Worm (Caenorhabditis elegans) whole organism, late embryonic: Measurements from ENCODE around the gene enri-2.

Source experiments
- ama-1 ChIP-seq: fragments of 150-350 bp; optimal IDR thresholded peaks from 2 replicates; lab custom pipeline; 2014
- ceh-19 ChIP-seq: fragments of 200-800 bp; sonication (Bioruptor generic); optimal IDR thresholded peaks from 2 replicates; lab custom pipeline; 2018; ENCODE audit warnings: mild to moderate bottlenecking, missing genetic modification characterization, missing compliant biosample characterization
- ceh-45 ChIP-seq: fragments of 200-800 bp; sonication (Bioruptor generic); IDR thresholded peaks from 2 replicates; pipeline ENCODE4 v1.3.6; 2022; ENCODE audit warnings: missing genetic modification reagents, missing genetic modification characterization, missing compliant biosample characterization
- dve-1 ChIP-seq: sonication (generic microtip); optimal IDR thresholded peaks from 2 replicates; lab custom pipeline; 2017; ENCODE audit warnings: antibody characterized with exemption, mild to moderate bottlenecking, missing genetic modification characterization, missing compliant biosample characterization
- ets-4 ChIP-seq: sonication (generic microtip); optimal IDR thresholded peaks from 2 replicates; lab custom pipeline; 2016; ENCODE audit warnings: missing genetic modification characterization, missing compliant biosample characterization
- hlh-15 ChIP-seq: sonication (generic microtip); optimal IDR thresholded peaks from 2 replicates; lab custom pipeline; 2016; ENCODE audit warnings: missing genetic modification characterization, missing compliant biosample characterization
- sox-4 ChIP-seq: sonication (generic microtip); optimal IDR thresholded peaks from 2 replicates; lab custom pipeline; 2017; ENCODE audit warnings: mild to moderate bottlenecking, missing genetic modification characterization, inconsistent platforms, missing compliant biosample characterization

- TF ChIP-seq ama-1 (lab: Kevin White, UChicago): no peak
- no peak for TF ChIP-seq ets-4 (tag; lab: Kevin White, UChicago)
- no peak for TF ChIP-seq hlh-15 (tag; lab: Kevin White, UChicago)
- no peak for TF ChIP-seq dve-1
- no peak for TF ChIP-seq ceh-45 (GFP tag; lab: Robert Waterston, UW)
- TF ChIP-seq sox-4 (tag; lab: Kevin White, UChicago): no peak
- no peak for TF ChIP-seq ceh-19 (GFP tag; lab: Kevin White, UChicago)
Observed at ce11 chrX:14543224-14543623, 2.4 kb upstream of the enri-2 start, which contains the start of gene T24C2.3.
